Fruit fly (Drosophila melanogaster) whole organism, embryonic: Measurements from ENCODE around the gene CG34057.

ENCODE experiments used
- Abd-B ChIP-seq: fragments of 200-800 bp; sonication (Bioruptor generic); optimal IDR thresholded peaks from 2 replicates; lab custom pipeline; 2018; ENCODE audit warnings: missing biosample characterization, mild to moderate bottlenecking, missing genetic modification characterization, moderate library complexity
- CG14965 ChIP-seq: fragments of 200-800 bp; sonication (Bioruptor generic); optimal IDR thresholded peaks from 2 replicates; lab custom pipeline; 2016; ENCODE audit warnings: missing biosample characterization, missing genetic modification characterization, borderline replicate concordance
- CG8359 ChIP-seq: fragments of 200-800 bp; sonication (Bioruptor generic); optimal IDR thresholded peaks from 2 replicates; lab custom pipeline; 2017; ENCODE audit warnings: missing biosample characterization, mild to moderate bottlenecking, missing genetic modification characterization, borderline replicate concordance
- Dip3 ChIP-seq: fragments of 200-800 bp; sonication (Bioruptor generic); optimal IDR thresholded peaks from 3 replicates; lab custom pipeline; 2016; ENCODE audit warnings: missing biosample characterization, missing genetic modification characterization
- Hmx ChIP-seq: fragments of 200-800 bp; sonication (Bioruptor generic); optimal IDR thresholded peaks from 2 replicates; lab custom pipeline; 2016; ENCODE audit warnings: missing biosample characterization, missing genetic modification characterization
- Pdp1 ChIP-seq, 2 experiments: fragments of 200-800 bp; sonication (Bioruptor generic); optimal IDR thresholded peaks; 3 replicates each; lab custom pipeline; 2016; ENCODE audit warnings: missing biosample characterization in 2 of 2, missing genetic modification characterization in 2 of 2, mild to moderate bottlenecking in 1 of 2, moderate library complexity in 1 of 2
- Sry-δ ChIP-seq: fragments of 200-800 bp; sonication (Bioruptor generic); optimal IDR thresholded peaks from 2 replicates; lab custom pipeline; 2016; ENCODE audit warnings: missing biosample characterization, missing genetic modification characterization
- corto ChIP-seq: fragments of 200-800 bp; sonication (Bioruptor generic); optimal IDR thresholded peaks from 2 replicates; lab custom pipeline; 2016; ENCODE audit warnings: missing biosample characterization, mild to moderate bottlenecking, missing genetic modification characterization, moderate library complexity
- crol ChIP-seq: fragments of 200-800 bp; sonication (Bioruptor generic); IDR thresholded peaks from 2 replicates; pipeline ENCODE4 v1.3.6; 2022; ENCODE audit warnings: missing biosample characterization, missing genetic modification characterization
- danr ChIP-seq: fragments of 200-800 bp; sonication (Bioruptor generic); IDR thresholded peaks from 2 replicates; pipeline ENCODE4 v1.3.6; 2022; ENCODE audit warnings: missing biosample characterization, missing genetic modification characterization
- grn ChIP-seq: fragments of 200-800 bp; sonication (Bioruptor generic); optimal IDR thresholded peaks from 3 replicates; lab custom pipeline; 2017; ENCODE audit warnings: missing biosample characterization, missing genetic modification characterization
- tap ChIP-seq: fragments of 200-800 bp; optimal IDR thresholded peaks from 3 replicates; lab custom pipeline; 2019; ENCODE audit warnings: missing biosample characterization, mild to moderate bottlenecking, missing genetic modification characterization, moderate library complexity
- vnd ChIP-seq: fragments of 200-800 bp; sonication (Bioruptor generic); IDR thresholded peaks from 3 replicates; pipeline ENCODE4 v1.3.6; 2022; ENCODE audit warnings: missing biosample characterization, missing genetic modification characterization; ENCODE audit not compliant: partially characterized antibody

DNA sequence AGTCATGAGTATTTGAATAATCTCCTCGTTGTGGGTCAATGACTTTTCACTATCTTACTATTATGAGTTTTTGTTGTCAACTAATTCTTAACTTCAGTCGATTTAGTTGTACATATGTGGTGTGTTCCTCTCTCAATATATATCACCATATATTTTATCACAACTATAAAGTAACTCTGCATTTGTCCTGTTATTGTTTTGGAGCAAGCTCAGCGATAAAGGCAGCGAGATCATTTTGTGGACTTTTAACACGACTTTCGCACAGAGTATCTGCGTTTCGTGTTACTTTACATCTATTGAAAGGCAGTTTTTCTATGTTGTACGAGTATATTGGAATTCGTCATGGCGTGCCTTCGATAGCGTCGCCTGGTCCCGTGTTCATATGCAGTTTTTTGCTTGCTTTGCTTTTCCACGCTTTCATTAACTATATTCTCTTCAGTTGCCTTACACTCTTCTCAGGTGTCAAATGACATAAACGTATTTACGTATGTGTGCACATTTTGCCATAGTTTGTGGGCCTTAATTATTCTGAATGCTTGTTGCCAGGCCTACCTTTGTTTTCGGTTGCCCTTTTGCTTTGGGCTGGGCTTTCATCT, 21.7 kb upstream of the CG34057 start:
- TF ChIP-seq CG14965 (GFP tag; lab: Kevin White, UChicago) (no peak), Sry-δ (GFP tag; lab: Kevin White, UChicago) (no peak), Abd-B (GFP tag; lab: Kevin White, UChicago) (no peak), Dip3 (no peak), grn (no peak), vnd (GFP tag; lab: Robert Waterston, UW) (no peak), Hmx (GFP tag; lab: Kevin White, UChicago) (no peak), tap (tag; lab: Kevin White, UChicago) (no peak), CG8359 (GFP tag; lab: Kevin White, UChicago) (no peak), crol (GFP tag; lab: Robert Waterston, UW) (no peak), danr (GFP tag; lab: Robert Waterston, UW) (no peak), Pdp1 (GFP tag; optimal IDR thresholded peaks at IDR 0.05; lab: Kevin White, UChicago) (no peak), corto (GFP tag; lab: Kevin White, UChicago) (no peak)
